Worm (Caenorhabditis elegans) whole organism, L4 larva: Measurements from ENCODE around the gene ubh-1.

Experiments used
- ZK337.2 ChIP-seq: fragments of 200-800 bp; sonication (Bioruptor generic); IDR thresholded peaks from 2 replicates; pipeline ENCODE4 v1.3.6; 2022; ENCODE audit warnings: missing genetic modification reagents, missing genetic modification characterization, missing compliant biosample characterization
- attf-4 ChIP-seq: sonication (generic microtip); optimal IDR thresholded peaks from 3 replicates; lab custom pipeline; 2017; ENCODE audit warnings: missing biosample characterization, missing genetic modification characterization
- dve-1 ChIP-seq: sonication (generic microtip); optimal IDR thresholded peaks from 2 replicates; lab custom pipeline; 2017; ENCODE audit warnings: antibody characterized with exemption, mild to moderate bottlenecking, missing genetic modification characterization, missing compliant biosample characterization; ENCODE audit not compliant: insufficient read depth
- lin-1 ChIP-seq: fragments of 200-800 bp; sonication (Bioruptor generic); IDR thresholded peaks from 2 replicates; pipeline ENCODE4 v1.3.6; 2022; ENCODE audit warnings: missing genetic modification reagents, missing genetic modification characterization, missing compliant biosample characterization
- lin-13 ChIP-seq: fragments of 150-350 bp; optimal IDR thresholded peaks from 2 replicates; lab custom pipeline; 2014; ENCODE audit warnings: missing biosample characterization, missing genetic modification reagents, missing genetic modification characterization
- mes-2 ChIP-seq: sonication (generic microtip); optimal IDR thresholded peaks from 2 replicates; lab custom pipeline; 2016; ENCODE audit warnings: missing genotype, mild to moderate bottlenecking, missing genetic modification characterization, missing compliant biosample characterization; ENCODE audit not compliant: poor library complexity, severe bottlenecking
- nhr-237 ChIP-seq: sonication (generic microtip); optimal IDR thresholded peaks from 2 replicates; lab custom pipeline; 2017; ENCODE audit warnings: missing biosample characterization, missing genetic modification characterization
- pha-4 ChIP-seq, 2 experiments: fragments of 150-350 bp in 1 of 2; fragments of 200-800 bp in 1 of 2; sonication (Bioruptor generic) in 1 of 2; IDR thresholded peaks in 1 of 2; optimal IDR thresholded peaks in 1 of 2; 2 replicates each; pipeline versions ENCODE4 v1.3.6 to Lab custom; 2014 to 2022; ENCODE audit warnings: missing genetic modification characterization in 2 of 2, missing genetic modification reagents in 2 of 2, missing biosample characterization in 1 of 2, missing compliant biosample characterization in 1 of 2
- set-16 ChIP-seq: fragments of 200-800 bp; sonication (Bioruptor generic); IDR thresholded peaks from 2 replicates; pipeline ENCODE4 v1.3.6; 2022; ENCODE audit warnings: missing genetic modification reagents, missing genetic modification characterization, missing compliant biosample characterization
- unc-62 ChIP-seq, 3 experiments: fragments of 150-350 bp in 1 of 3; sonication (generic microtip); optimal IDR thresholded peaks in 2 of 3; peaks in 1 of 3; 1 replicate in 1 of 3; 2 replicates in 2 of 3; lab custom pipeline; 2014 to 2017; ENCODE audit warnings: missing biosample characterization in 3 of 3, missing genetic modification characterization in 3 of 3, missing genetic modification reagents in 3 of 3, missing genotype in 1 of 3

DNA sequence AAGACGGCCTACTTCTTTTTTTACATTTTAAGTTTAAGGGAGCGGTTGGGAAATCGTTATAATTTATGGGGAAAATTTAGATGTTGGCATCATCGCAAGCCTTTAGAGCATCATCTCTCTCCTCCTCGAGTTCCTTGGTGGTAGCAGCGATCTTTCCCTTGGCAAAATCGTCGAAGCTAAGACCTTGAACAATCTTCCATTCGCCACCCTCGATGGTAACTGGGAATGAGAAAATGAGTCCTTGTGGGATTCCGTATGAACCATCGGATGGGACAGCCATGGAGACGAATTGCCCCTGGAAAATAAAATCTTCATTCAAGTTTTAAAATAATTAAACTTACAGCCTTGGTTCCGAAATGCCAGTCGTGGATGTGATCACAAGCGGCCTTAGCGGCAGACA, 4.1 kb upstream of the ubh-1 start:
- TF ChIP-seq pha-4 (GFP tag; IDR thresholded peaks at IDR 0.05; lab: Robert Waterston, UW) (no peak), pha-4 (tag; optimal IDR thresholded peaks at IDR 0.05; lab: Kevin White, UChicago) (no peak), ZK337.2 (GFP tag; lab: Robert Waterston, UW) (no peak), unc-62 (GFP tag; optimal IDR thresholded peaks at IDR 0.05 in 1 of 2; lab: Kevin White, UChicago) (no peak), unc-62 (tag; optimal IDR thresholded peaks at IDR 0.05; lab: Kevin White, UChicago) (no peak), set-16 (GFP tag; lab: Robert Waterston, UW) (no peak), mes-2 (tag; lab: Kevin White, UChicago) (no peak), lin-1 (no peak), nhr-237 (tag; lab: Kevin White, UChicago) (no peak), lin-13 (GFP tag; lab: Kevin White, UChicago) (no peak), attf-4 (no peak), dve-1 (no peak)
